Fruit fly (Drosophila melanogaster) whole organism, embryonic: ENCODE results near the gene CG13962.

Experiments used
- Bdp1 ChIP-seq: fragments of 200-800 bp; sonication (Bioruptor generic); optimal IDR thresholded peaks from 3 replicates; lab custom pipeline; 2016; ENCODE audit warnings: missing biosample characterization, missing genetic modification characterization
- C15 ChIP-seq: fragments of 200-800 bp; sonication (Bioruptor generic); IDR thresholded peaks from 3 replicates; pipeline ENCODE4 v1.3.6; 2022; ENCODE audit warnings: missing biosample characterization, missing genetic modification characterization
- CG10209 ChIP-seq: fragments of 200-800 bp; sonication (Bioruptor generic); optimal IDR thresholded peaks from 3 replicates; lab custom pipeline; 2017; ENCODE audit warnings: missing biosample characterization, mild to moderate bottlenecking, missing genetic modification characterization, missing genetic modification reagents
- CG11456 ChIP-seq: fragments of 200-800 bp; sonication (Bioruptor generic); IDR thresholded peaks from 3 replicates; pipeline ENCODE4 v1.3.6; 2022; ENCODE audit warnings: missing biosample characterization, missing genetic modification characterization
- CG11695 ChIP-seq: fragments of 200-800 bp; sonication (Bioruptor generic); IDR thresholded peaks from 3 replicates; pipeline ENCODE4 v1.3.6; 2022; ENCODE audit warnings: missing biosample characterization, missing genetic modification characterization
- CG12104 ChIP-seq: fragments of 200-800 bp; sonication (Bioruptor generic); optimal IDR thresholded peaks from 3 replicates; lab custom pipeline; 2016; ENCODE audit warnings: missing biosample characterization, missing genetic modification characterization
- CG16813 ChIP-seq: fragments of 200-800 bp; sonication (Bioruptor generic); IDR thresholded peaks from 3 replicates; pipeline ENCODE4 v1.3.6; 2022; ENCODE audit warnings: missing biosample characterization, missing genetic modification characterization; ENCODE audit not compliant: partially characterized antibody
- CG17328 ChIP-seq: fragments of 200-800 bp; sonication (Bioruptor generic); IDR thresholded peaks from 2 replicates; pipeline ENCODE4 v1.3.6; 2022; ENCODE audit warnings: missing biosample characterization, missing genetic modification characterization
- CG17361 ChIP-seq: fragments of 200-800 bp; sonication (Bioruptor generic); IDR thresholded peaks from 3 replicates; pipeline ENCODE4 v1.3.6; 2022; ENCODE audit warnings: missing biosample characterization, missing genetic modification characterization
- CG1792 ChIP-seq: fragments of 200-800 bp; sonication (Bioruptor generic); optimal IDR thresholded peaks from 2 replicates; lab custom pipeline; 2016; ENCODE audit warnings: missing biosample characterization, missing genetic modification characterization
- CG4282 ChIP-seq: fragments of 200-800 bp; sonication (Bioruptor generic); optimal IDR thresholded peaks from 2 replicates; lab custom pipeline; 2016; ENCODE audit warnings: missing biosample characterization, missing genetic modification characterization
- CG4617 ChIP-seq: fragments of 200-800 bp; sonication (Bioruptor generic); optimal IDR thresholded peaks from 3 replicates; lab custom pipeline; 2016; ENCODE audit warnings: missing biosample characterization, missing genetic modification characterization, borderline replicate concordance
- CG6689 ChIP-seq: fragments of 200-800 bp; sonication (Bioruptor generic); IDR thresholded peaks from 2 replicates; pipeline ENCODE4 v1.3.6; 2022; ENCODE audit warnings: missing biosample characterization, missing genetic modification characterization
- CG6813 ChIP-seq: fragments of 200-800 bp; sonication (Bioruptor generic); optimal IDR thresholded peaks from 2 replicates; lab custom pipeline; 2017; ENCODE audit warnings: missing biosample characterization, missing genetic modification characterization, mild to moderate bottlenecking, moderate library complexity, missing genetic modification reagents
- CG7271 ChIP-seq: fragments of 200-800 bp; sonication (Bioruptor generic); optimal IDR thresholded peaks from 2 replicates; lab custom pipeline; 2018; ENCODE audit warnings: missing biosample characterization, mild to moderate bottlenecking, missing genetic modification characterization, moderate library complexity
- CG7556 ChIP-seq: fragments of 200-800 bp; sonication (Bioruptor generic); optimal IDR thresholded peaks from 2 replicates; lab custom pipeline; 2017; ENCODE audit warnings: missing biosample characterization, mild to moderate bottlenecking, missing genetic modification characterization
- CG7987 ChIP-seq: fragments of 200-800 bp; sonication (Bioruptor generic); optimal IDR thresholded peaks from 2 replicates; lab custom pipeline; 2018; ENCODE audit warnings: missing biosample characterization, mild to moderate bottlenecking, missing genetic modification characterization, moderate library complexity
- CG9797 ChIP-seq: fragments of 200-800 bp; sonication (Bioruptor generic); optimal IDR thresholded peaks from 3 replicates; lab custom pipeline; 2018; ENCODE audit warnings: missing biosample characterization, mild to moderate bottlenecking, missing genetic modification characterization
- CG9817 ChIP-seq: fragments of 200-800 bp; sonication (Bioruptor generic); optimal IDR thresholded peaks from 2 replicates; lab custom pipeline; 2018; ENCODE audit warnings: missing biosample characterization, mild to moderate bottlenecking, missing genetic modification characterization, moderate library complexity
- Dip3 ChIP-seq: fragments of 200-800 bp; sonication (Bioruptor generic); optimal IDR thresholded peaks from 3 replicates; lab custom pipeline; 2016; ENCODE audit warnings: missing biosample characterization, missing genetic modification characterization
- Drgx ChIP-seq: fragments of 200-800 bp; sonication (Bioruptor generic); IDR thresholded peaks from 2 replicates; pipeline ENCODE4 v1.3.6; 2022; ENCODE audit warnings: missing biosample characterization, missing genetic modification characterization
- GATAe ChIP-seq: fragments of 200-800 bp; sonication (Bioruptor generic); conservative IDR thresholded peaks from 2 replicates; pipeline ENCODE4 v1.3.6; 2022; ENCODE audit warnings: missing biosample characterization, missing genetic modification characterization
- Gug ChIP-seq: fragments of 200-800 bp; sonication (Bioruptor generic); IDR thresholded peaks from 4 replicates; pipeline ENCODE4 v1.3.6; 2022; ENCODE audit warnings: missing biosample characterization, missing genetic modification characterization
- H2.0 ChIP-seq: fragments of 200-800 bp; sonication (Bioruptor generic); IDR thresholded peaks from 2 replicates; pipeline ENCODE4 v1.3.6; 2022; ENCODE audit warnings: missing biosample characterization, missing genetic modification characterization
- HHEX ChIP-seq: fragments of 200-800 bp; sonication (Bioruptor generic); optimal IDR thresholded peaks from 3 replicates; lab custom pipeline; 2017; ENCODE audit warnings: missing biosample characterization, mild to moderate bottlenecking, missing genetic modification characterization, missing genetic modification reagents
- HLH54F ChIP-seq: fragments of 200-800 bp; sonication (Bioruptor generic); optimal IDR thresholded peaks from 3 replicates; lab custom pipeline; 2016; ENCODE audit warnings: missing biosample characterization, missing genetic modification characterization
- Hand ChIP-seq: fragments of 200-800 bp; sonication (Bioruptor generic); optimal IDR thresholded peaks from 2 replicates; lab custom pipeline; 2017; ENCODE audit warnings: mild to moderate bottlenecking, missing biosample characterization, missing genetic modification reagents, missing genetic modification characterization
- Kr ChIP-seq: fragments of 200-800 bp; sonication (Bioruptor generic); optimal IDR thresholded peaks from 2 replicates; lab custom pipeline; 2017; ENCODE audit warnings: missing biosample characterization, mild to moderate bottlenecking, missing genetic modification characterization
- NC2α ChIP-seq: fragments of 200-800 bp; sonication (Bioruptor generic); optimal IDR thresholded peaks from 2 replicates; lab custom pipeline; 2016; ENCODE audit warnings: missing biosample characterization, missing genetic modification characterization
- Ptx1 ChIP-seq: fragments of 200-800 bp; sonication (Bioruptor generic); IDR thresholded peaks from 2 replicates; pipeline ENCODE4 v1.3.6; 2022; ENCODE audit warnings: missing biosample characterization, missing genetic modification characterization
- Scr ChIP-seq: fragments of 200-800 bp; sonication (Bioruptor generic); IDR thresholded peaks from 2 replicates; pipeline ENCODE4 v1.3.6; 2022; ENCODE audit warnings: missing biosample characterization, missing genetic modification characterization; ENCODE audit not compliant: partially characterized antibody
- Sox100B ChIP-seq: fragments of 200-800 bp; sonication (Bioruptor generic); optimal IDR thresholded peaks from 3 replicates; lab custom pipeline; 2018; ENCODE audit warnings: missing biosample characterization, mild to moderate bottlenecking, missing genetic modification characterization
- amos ChIP-seq: fragments of 200-800 bp; sonication (Bioruptor generic); IDR thresholded peaks from 2 replicates; pipeline ENCODE4 v1.3.6; 2022; ENCODE audit warnings: missing biosample characterization, missing genetic modification characterization; ENCODE audit not compliant: partially characterized antibody
- ato ChIP-seq: fragments of 200-800 bp; sonication (Bioruptor generic); IDR thresholded peaks from 2 replicates; pipeline ENCODE4 v1.3.6; 2022; ENCODE audit warnings: missing biosample characterization, missing genetic modification characterization; ENCODE audit not compliant: partially characterized antibody
- br ChIP-seq: fragments of >200 bp; optimal IDR thresholded peaks from 2 replicates; lab custom pipeline; 2017
- chn ChIP-seq: fragments of 200-800 bp; sonication (Bioruptor generic); optimal IDR thresholded peaks from 2 replicates; lab custom pipeline; 2016; ENCODE audit warnings: missing biosample characterization, missing genetic modification characterization
- disco-r ChIP-seq: fragments of 200-800 bp; sonication (Bioruptor generic); optimal IDR thresholded peaks from 2 replicates; lab custom pipeline; 2016; ENCODE audit warnings: missing biosample characterization, missing genetic modification characterization
- exex ChIP-seq: fragments of 200-800 bp; sonication (Bioruptor generic); optimal IDR thresholded peaks from 4 replicates; lab custom pipeline; 2018; ENCODE audit warnings: missing biosample characterization, mild to moderate bottlenecking, missing genetic modification characterization, moderate library complexity
- gcm ChIP-seq: fragments of 200-800 bp; sonication (Bioruptor generic); optimal IDR thresholded peaks from 2 replicates; lab custom pipeline; 2019; ENCODE audit warnings: missing biosample characterization, mild to moderate bottlenecking, missing genetic modification characterization, moderate library complexity
- gfzf ChIP-seq: fragments of 200-800 bp; sonication (Bioruptor generic); optimal IDR thresholded peaks from 2 replicates; lab custom pipeline; 2016; ENCODE audit warnings: missing biosample characterization, mild to moderate bottlenecking, missing genetic modification characterization, moderate library complexity
- hth ChIP-seq: fragments of >200 bp; optimal IDR thresholded peaks from 2 replicates; lab custom pipeline; 2017; ENCODE audit warnings: inconsistent platforms
- klu ChIP-seq: fragments of 200-800 bp; sonication (Bioruptor generic); IDR thresholded peaks from 2 replicates; pipeline ENCODE4 v1.3.6; 2022; ENCODE audit warnings: missing biosample characterization, missing genetic modification characterization
- lov ChIP-seq, 2 experiments: fragments of 200-800 bp in 1 of 2; fragments of >200 bp in 1 of 2; sonication (Bioruptor generic) in 1 of 2; IDR thresholded peaks in 1 of 2; optimal IDR thresholded peaks in 1 of 2; 2 replicates in 1 of 2; 3 replicates in 1 of 2; pipeline versions ENCODE4 v1.3.6 to Lab custom; 2017 to 2022; ENCODE audit warnings: missing biosample characterization in 1 of 2, missing genetic modification characterization in 1 of 2
- nmo ChIP-seq: fragments of 200-800 bp; sonication (Bioruptor generic); optimal IDR thresholded peaks from 2 replicates; lab custom pipeline; 2018; ENCODE audit warnings: missing biosample characterization, mild to moderate bottlenecking, missing genetic modification characterization, moderate library complexity
- pros ChIP-seq: fragments of 200-800 bp; sonication (Bioruptor generic); optimal IDR thresholded peaks from 3 replicates; lab custom pipeline; 2019; ENCODE audit warnings: missing biosample characterization, mild to moderate bottlenecking, missing genetic modification characterization, moderate library complexity
- sens-2 ChIP-seq: fragments of 200-800 bp; sonication (Bioruptor generic); IDR thresholded peaks from 2 replicates; pipeline ENCODE4 v1.3.6; 2022; ENCODE audit warnings: missing biosample characterization, missing genetic modification characterization
- seq ChIP-seq: fragments of 200-800 bp; sonication (Bioruptor generic); IDR thresholded peaks from 2 replicates; pipeline ENCODE4 v1.3.6; 2022; ENCODE audit warnings: missing biosample characterization, missing genetic modification characterization
- slou ChIP-seq: fragments of 200-800 bp; sonication (Bioruptor generic); optimal IDR thresholded peaks from 3 replicates; lab custom pipeline; 2016; ENCODE audit warnings: missing biosample characterization, missing genetic modification characterization
- tin ChIP-seq: fragments of 200-800 bp; sonication (Bioruptor generic); optimal IDR thresholded peaks from 3 replicates; lab custom pipeline; 2016; ENCODE audit warnings: missing biosample characterization, missing genetic modification characterization
- tna ChIP-seq: fragments of 200-800 bp; sonication (Bioruptor generic); IDR thresholded peaks from 2 replicates; pipeline ENCODE4 v1.3.6; 2022; ENCODE audit warnings: missing biosample characterization, missing genetic modification characterization; ENCODE audit not compliant: partially characterized antibody
- trh ChIP-seq: fragments of 200-800 bp; sonication (Bioruptor generic); optimal IDR thresholded peaks from 2 replicates; lab custom pipeline; 2016; ENCODE audit warnings: missing biosample characterization, missing genetic modification characterization
- twi ChIP-seq: fragments of 200-800 bp; optimal IDR thresholded peaks from 2 replicates; lab custom pipeline; 2019; ENCODE audit warnings: missing biosample characterization, mild to moderate bottlenecking, missing genetic modification characterization, moderate library complexity

The CG13962 gene

DNA sequence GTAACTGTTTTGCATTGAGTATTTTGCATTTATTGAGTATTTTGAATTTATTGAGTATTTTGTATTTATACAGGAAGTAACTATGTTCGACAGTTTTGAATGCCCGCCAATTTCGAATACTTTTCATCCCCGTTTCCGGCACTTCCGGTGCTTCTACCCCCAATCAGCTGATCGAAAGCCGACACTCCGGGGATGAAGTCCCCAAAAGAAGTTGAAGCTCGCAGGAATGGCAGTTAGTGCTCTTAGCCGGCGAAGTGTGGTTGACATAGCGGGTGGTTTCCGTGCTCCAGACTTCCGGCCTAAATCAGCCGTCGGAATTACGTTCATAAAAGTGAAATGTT is 18.3 kb downstream of the CG13962 start, which contains the start of gene sick (continued):
- TF ChIP-seq CG7271 (tag; lab: Kevin White, UChicago) (peak; percentile 32), tin (GFP tag; lab: Kevin White, UChicago) (no peak), CG6813 (GFP tag; lab: Kevin White, UChicago) (peak; percentile 33), sens-2 (no peak), HLH54F (GFP tag; lab: Kevin White, UChicago) (no peak), CG16813 (GFP tag; lab: Robert Waterston, UW) (no peak), exex (tag; lab: Kevin White, UChicago) (no peak), trh (GFP tag; lab: Kevin White, UChicago) (no peak), lov (optimal IDR thresholded peaks at IDR 0.05; lab: Kevin White, UChicago) (no peak), lov (GFP tag; IDR thresholded peaks at IDR 0.05; lab: Robert Waterston, UW) (0 out of 3 replicates have a peak, but pooled peaks have one; percentile 3), CG17361 (GFP tag; lab: Robert Waterston, UW) (no peak), Kr (GFP tag; lab: Kevin White, UChicago) (no peak), Drgx (GFP tag; lab: Robert Waterston, UW) (no peak), Gug (no peak), C15 (GFP tag; lab: Robert Waterston, UW) (no peak), amos (GFP tag; lab: Robert Waterston, UW) (no peak), chn (no peak), HHEX (GFP tag; lab: Kevin White, UChicago) (peak; percentile 47), br (lab: Kevin White, UChicago) (no peak), CG9817 (no peak), CG6689 (no peak), CG9797 (no peak), Bdp1 (GFP tag; lab: Kevin White, UChicago) (no peak), CG1792 (no peak), ato (no peak), CG10209 (no peak), CG11695 (GFP tag; lab: Robert Waterston, UW) (no peak; the same call in 2 of the 3 replicates), CG12104 (GFP tag; lab: Kevin White, UChicago) (peak; percentile 35), Dip3 (GFP tag; lab: Kevin White, UChicago) (no peak), seq (GFP tag; lab: Robert Waterston, UW) (no peak), H2.0 (GFP tag; lab: Robert Waterston, UW) (no peak), gfzf (no peak), GATAe (GFP tag; lab: Robert Waterston, UW) (no peak), CG7987 (GFP tag; lab: Kevin White, UChicago) (no peak), NC2α (GFP tag; lab: Kevin White, UChicago) (no peak), Scr (no peak), nmo (GFP tag; lab: Kevin White, UChicago) (peak; percentile 10), hth (lab: Kevin White, UChicago) (no peak), CG4282 (no peak), CG17328 (GFP tag; lab: Robert Waterston, UW) (no peak), klu (GFP tag; lab: Robert Waterston, UW) (no peak), Hand (GFP tag; lab: Kevin White, UChicago) (peak; percentile 16), slou (no peak), CG7556 (GFP tag; lab: Kevin White, UChicago) (peak; percentile 26), disco-r (no peak), gcm (GFP tag; lab: Kevin White, UChicago) (no peak), Sox100B (no peak), CG4617 (GFP tag; lab: Kevin White, UChicago) (no peak), CG11456 (no peak), tna (GFP tag; lab: Robert Waterston, UW) (no peak), Ptx1 (GFP tag; lab: Robert Waterston, UW) (no peak), pros (no peak), twi (tag; lab: Kevin White, UChicago) (no peak)
